Fruit fly (Drosophila melanogaster): ENCODE data around the gene CG43999.

The CG43999 gene

DNA sequence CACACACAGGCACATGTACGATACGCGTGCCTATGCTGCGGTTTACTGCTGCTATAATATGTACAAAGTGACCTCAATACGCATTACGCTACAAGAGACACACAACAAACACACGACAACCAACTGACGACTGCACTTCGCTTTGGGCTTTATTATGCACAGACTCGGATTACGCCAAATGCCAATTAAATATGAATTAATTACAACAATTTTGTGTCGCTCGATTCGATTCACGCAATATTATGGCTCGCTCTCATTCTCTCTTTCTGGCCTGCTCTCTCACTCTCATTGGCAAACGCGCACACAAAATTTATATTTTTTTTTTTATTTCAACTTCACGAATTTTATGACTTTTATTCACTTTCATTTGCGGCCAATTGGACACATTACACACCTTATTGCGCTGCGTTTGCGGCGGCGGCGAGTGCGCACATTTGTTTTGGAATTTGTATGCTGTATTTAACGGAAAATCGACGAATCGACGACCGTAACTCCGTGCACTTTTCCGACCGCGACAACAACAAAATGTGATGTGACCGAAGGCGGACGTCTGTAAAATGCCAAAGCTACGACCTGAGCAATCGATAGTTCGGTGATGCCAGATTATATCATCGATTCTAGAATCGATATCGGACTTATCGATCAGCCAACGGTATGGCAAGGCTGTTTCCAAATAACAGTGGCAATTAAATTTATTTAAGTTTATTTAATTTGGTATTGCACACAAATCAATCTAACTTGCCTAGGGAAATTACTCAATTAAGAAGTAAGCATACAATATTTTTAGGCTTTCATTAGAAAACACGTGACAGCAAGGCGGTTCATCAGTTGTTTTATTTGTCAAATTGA is 6.1 kb downstream of the CG43999 start, which contains the start of the genes sba and CG31141:
Gene sba, minus strand, starts transcription at position 472 of the 849 bp plus-strand sequence.
Gene CG31141, plus strand, starts transcription at position 799 of the 849 bp plus-strand sequence.
- TF ChIP-seq Crg-1 (GFP tag; optimal IDR thresholded peaks at IDR 0.05): no peak
- TF ChIP-seq CG11617 (GFP tag; optimal IDR thresholded peaks at IDR 0.05): no peak
- TF ChIP-seq bab1 (GFP tag; optimal IDR thresholded peaks at IDR 0.05): peak; percentile 34
- peak; percentile 48 for TF ChIP-seq cic (GFP tag; optimal IDR thresholded peaks at IDR 0.05)
- no peak for TF ChIP-seq Clk (GFP tag; optimal IDR thresholded peaks at IDR 0.05)
- no peak for TF ChIP-seq CG7045 (GFP tag; optimal IDR thresholded peaks at IDR 0.05)
- peak; percentile 40 for TF ChIP-seq CG7101 (tag; optimal IDR thresholded peaks at IDR 0.05)
- TF ChIP-seq cnc (optimal IDR thresholded peaks at IDR 0.05): no peak
- TF ChIP-seq ovo (GFP tag; optimal IDR thresholded peaks at IDR 0.05): peak; percentile 27
- TF ChIP-seq CG33017 (tag; optimal IDR thresholded peaks at IDR 0.05): peak; percentile 38
- peak; percentile 70 for TF ChIP-seq Mnt (GFP tag; optimal IDR thresholded peaks at IDR 0.05)

DNA sequence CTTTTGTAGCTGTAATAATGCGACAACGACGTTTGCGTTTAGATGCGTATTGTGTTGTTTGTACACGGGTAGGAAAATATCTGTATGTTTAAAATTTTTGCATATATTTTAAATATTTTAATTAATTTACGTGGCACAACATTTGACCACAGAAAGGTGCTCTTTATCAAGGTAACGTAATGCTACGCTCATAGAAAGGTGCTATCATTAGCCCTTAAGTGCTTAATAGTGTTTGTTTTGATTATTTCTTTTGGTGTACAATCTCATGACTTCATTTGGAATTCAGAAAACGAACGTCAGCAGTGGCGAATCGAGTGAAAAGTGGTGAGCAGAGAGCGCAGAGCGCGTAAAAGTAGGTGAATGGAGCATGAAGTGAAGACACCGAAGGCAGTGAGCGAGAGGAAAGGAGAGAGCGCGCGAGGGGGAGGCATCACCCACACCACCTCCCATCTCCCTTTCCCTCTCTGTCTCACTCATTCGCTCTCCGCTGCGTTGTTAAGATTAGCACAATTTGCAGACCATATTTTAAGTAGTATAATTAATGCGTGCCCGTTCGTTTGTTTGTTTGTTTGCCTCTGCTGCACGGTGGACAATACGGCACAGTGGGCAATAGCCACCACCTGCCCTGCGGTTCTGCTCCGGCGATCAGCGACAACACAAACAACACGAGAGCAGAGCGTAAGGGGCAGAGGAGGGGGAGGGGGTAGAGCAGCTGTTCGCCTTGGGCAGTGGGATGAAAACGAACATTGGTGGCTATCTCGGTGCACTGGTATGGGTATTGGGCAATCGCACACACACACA is 6.9 kb downstream of the CG43999 start:
- TF ChIP-seq Crg-1 (GFP tag; optimal IDR thresholded peaks at IDR 0.05): no peak
- TF ChIP-seq tj (GFP tag; optimal IDR thresholded peaks at IDR 0.05): peak; percentile 66
- peak; percentile 31 for TF ChIP-seq cic (GFP tag; optimal IDR thresholded peaks at IDR 0.05)
- no peak for TF ChIP-seq Mnt (GFP tag; optimal IDR thresholded peaks at IDR 0.05)

DNA sequence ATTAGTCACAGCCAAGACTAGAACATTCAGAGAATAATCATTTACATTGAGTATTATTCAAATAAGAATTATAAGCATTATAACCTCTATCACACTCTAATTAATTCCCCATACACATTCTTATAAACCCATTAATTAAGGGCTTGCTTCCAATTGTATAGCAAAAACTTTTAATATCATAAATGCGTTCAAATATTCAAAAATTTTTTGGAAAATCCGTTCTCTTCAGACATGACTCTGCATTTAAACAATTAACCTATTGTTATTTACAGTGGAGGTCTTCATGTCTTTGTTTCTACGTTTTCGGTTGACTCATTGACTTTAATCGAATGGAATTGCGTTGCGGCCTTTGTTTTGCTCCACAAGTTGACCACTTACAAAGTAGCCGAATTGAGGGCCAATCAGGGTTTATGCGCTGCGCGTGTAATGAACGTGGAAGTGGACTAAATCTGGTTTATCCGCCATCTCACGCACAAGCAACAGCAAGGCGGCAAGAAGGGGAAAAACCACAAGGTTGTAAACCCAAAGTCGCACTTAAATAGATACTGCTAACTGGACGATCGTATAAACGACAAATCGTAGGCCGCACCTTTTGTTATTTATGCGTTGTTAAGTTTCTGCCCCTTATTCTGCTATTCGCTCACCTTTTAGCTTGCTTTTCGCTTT is 7.8 kb downstream of the CG43999 start:
- no peak for TF ChIP-seq tj (GFP tag; optimal IDR thresholded peaks at IDR 0.05)
- peak; percentile 67 for TF ChIP-seq bab1 (GFP tag; optimal IDR thresholded peaks at IDR 0.05)
- TF ChIP-seq CG33017 (tag; optimal IDR thresholded peaks at IDR 0.05): peak; percentile 62
- TF ChIP-seq CG12768 (GFP tag; optimal IDR thresholded peaks at IDR 0.05): peak; percentile 9
- peak; percentile 52 for TF ChIP-seq CG7101 (tag; optimal IDR thresholded peaks at IDR 0.05)
- peak; percentile 39 for TF ChIP-seq CG11617 (GFP tag; optimal IDR thresholded peaks at IDR 0.05)
- peak; percentile 43 for TF ChIP-seq CG14711 (tag; optimal IDR thresholded peaks at IDR 0.05)
- no peak for TF ChIP-seq cnc (optimal IDR thresholded peaks at IDR 0.05)
- no peak for TF ChIP-seq CG7045 (GFP tag; optimal IDR thresholded peaks at IDR 0.05)

DNA sequence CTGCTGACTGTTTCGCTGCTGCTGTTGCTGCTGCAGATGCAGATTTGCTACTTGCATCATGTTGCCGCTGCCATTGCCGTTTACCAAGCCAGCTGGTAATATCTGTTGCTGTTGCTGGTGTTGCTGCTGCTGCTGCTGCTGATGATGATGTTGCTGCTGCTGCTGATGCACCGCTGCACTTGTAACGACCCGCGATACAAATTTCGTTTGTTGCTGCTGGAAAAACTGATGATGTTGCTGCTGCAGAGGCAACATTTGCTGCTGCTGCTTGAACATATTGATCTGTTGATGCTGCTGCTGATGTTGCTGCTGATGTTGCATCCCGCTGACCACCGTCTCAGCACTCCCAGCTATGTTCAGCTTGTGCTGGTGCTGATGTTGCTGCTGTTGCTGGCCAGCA is 8.4 kb downstream of the CG43999 start:
- TF ChIP-seq CG12768 (GFP tag; optimal IDR thresholded peaks at IDR 0.05) (no peak), Crg-1 (GFP tag; optimal IDR thresholded peaks at IDR 0.05) (no peak), cic (GFP tag; optimal IDR thresholded peaks at IDR 0.05) (no peak), CG1620 (GFP tag; optimal IDR thresholded peaks at IDR 0.05) (no peak), CG5204 (GFP tag; optimal IDR thresholded peaks at IDR 0.05) (no peak), Hr96 (GFP tag; optimal IDR thresholded peaks at IDR 0.05) (no peak), tj (GFP tag; optimal IDR thresholded peaks at IDR 0.05) (no peak), CG33017 (tag; optimal IDR thresholded peaks at IDR 0.05) (no peak), CG7045 (GFP tag; optimal IDR thresholded peaks at IDR 0.05) (no peak), CG7101 (tag; optimal IDR thresholded peaks at IDR 0.05) (no peak), kay (GFP tag; ENCODE audit: borderline replicate concordance) (no peak), Clk (GFP tag; optimal IDR thresholded peaks at IDR 0.05) (no peak), pad (GFP tag; optimal IDR thresholded peaks at IDR 0.05) (no peak), CG11617 (GFP tag; optimal IDR thresholded peaks at IDR 0.05) (no peak), bab1 (GFP tag; optimal IDR thresholded peaks at IDR 0.05) (no peak), toe (GFP tag; optimal IDR thresholded peaks at IDR 0.05) (no peak)

DNA sequence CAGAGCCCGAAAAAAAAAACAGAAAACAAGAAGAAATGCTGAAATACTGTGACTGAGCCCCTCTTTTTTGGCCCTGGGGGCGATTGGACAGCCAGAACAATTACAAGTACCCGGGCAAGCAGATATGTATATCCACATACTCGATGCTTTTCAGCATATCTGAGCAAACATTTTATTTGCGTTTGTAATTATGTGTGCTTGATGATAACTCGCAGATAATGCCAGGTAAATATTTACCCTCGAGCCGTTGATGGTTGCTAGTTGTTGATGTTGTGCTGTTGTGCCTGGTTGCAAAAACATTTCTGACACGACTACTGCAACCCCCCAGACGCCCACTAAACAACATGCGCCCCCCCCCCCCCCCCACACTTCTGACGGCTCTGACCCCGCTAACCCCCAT is 9.4 kb downstream of the CG43999 start:
- no peak for TF ChIP-seq tj (GFP tag; optimal IDR thresholded peaks at IDR 0.05)
- TF ChIP-seq CG5204 (GFP tag; optimal IDR thresholded peaks at IDR 0.05): no peak
- TF ChIP-seq pad (GFP tag; optimal IDR thresholded peaks at IDR 0.05): no peak
- no peak for TF ChIP-seq CG7101 (tag; optimal IDR thresholded peaks at IDR 0.05)
- TF ChIP-seq kay (GFP tag; ENCODE audit: borderline replicate concordance): no peak
- TF ChIP-seq cic (GFP tag; optimal IDR thresholded peaks at IDR 0.05): no peak
- TF ChIP-seq toe (GFP tag; optimal IDR thresholded peaks at IDR 0.05): no peak
- no peak for TF ChIP-seq CG14711 (tag; optimal IDR thresholded peaks at IDR 0.05)
- TF ChIP-seq CG12768 (GFP tag; optimal IDR thresholded peaks at IDR 0.05): no peak
- no peak for TF ChIP-seq cnc (optimal IDR thresholded peaks at IDR 0.05)
- no peak for TF ChIP-seq Hr96 (GFP tag; optimal IDR thresholded peaks at IDR 0.05)

DNA sequence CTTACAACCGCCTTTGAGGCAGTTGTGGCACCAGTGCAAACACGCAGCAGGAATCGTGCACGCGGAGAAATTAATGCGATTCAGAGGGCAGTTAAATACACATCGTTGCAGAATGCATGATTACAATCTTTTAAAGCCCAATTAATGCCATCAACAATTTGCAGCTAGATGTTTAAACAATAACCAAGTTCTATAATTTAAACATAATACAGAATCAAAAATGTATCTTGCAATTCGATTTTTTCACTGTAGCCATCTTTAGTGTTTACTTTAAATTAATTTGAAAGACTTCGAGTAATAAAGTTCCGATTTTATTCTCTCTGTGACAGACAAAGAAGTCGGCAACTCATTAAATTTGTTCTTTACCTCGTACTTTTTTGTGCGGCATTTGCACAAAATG is 12.8 kb downstream of the CG43999 start:
- TF ChIP-seq Crg-1 (GFP tag; optimal IDR thresholded peaks at IDR 0.05) (no peak), CG7045 (GFP tag; optimal IDR thresholded peaks at IDR 0.05) (no peak)

Measured in whole organism, adult.